Fruit fly (Drosophila melanogaster): ENCODE data around the gene CG13733.
A peak's percentile ranks its signal among the peaks of the same experiment; 100 is the strongest.

CG13733 gene

dm6 chr3L:17496012-17496411 is 17.3 kb upstream of the CG13733 start:
- TF ChIP-seq EcR (GFP tag; optimal IDR thresholded peaks at IDR 0.05) (no peak), usp (GFP tag; optimal IDR thresholded peaks at IDR 0.05) (no peak), CG8478 (optimal IDR thresholded peaks at IDR 0.05) (no peak), pan (optimal IDR thresholded peaks at IDR 0.05) (no peak), Dll (optimal IDR thresholded peaks at IDR 0.05) (no peak), psq (optimal IDR thresholded peaks at IDR 0.05) (no peak)

- TF ChIP-seq Dll (optimal IDR thresholded peaks at IDR 0.05) = peak; percentile 19
- no peak for TF ChIP-seq pan (optimal IDR thresholded peaks at IDR 0.05)
- no peak for TF ChIP-seq psq (optimal IDR thresholded peaks at IDR 0.05)
- no peak for TF ChIP-seq usp (GFP tag; optimal IDR thresholded peaks at IDR 0.05)
- peak; percentile 56 to 81 for TF ChIP-seq EcR (GFP tag; optimal IDR thresholded peaks at IDR 0.05)
Observed at dm6 chr3L:17495266-17495961, 16.7 kb upstream of the CG13733 start.

dm6 chr3L:17494541-17494940 is 15.8 kb upstream of the CG13733 start, which contains the start of gene edin:
TSS of gene edin (plus strand) at chr3L:17494880.
- TF ChIP-seq Dll (optimal IDR thresholded peaks at IDR 0.05) = no peak

dm6 chr3L:17493807-17494404 is 15.2 kb upstream of the CG13733 start:
- TF ChIP-seq CG8478 (optimal IDR thresholded peaks at IDR 0.05) = no peak
- no peak for TF ChIP-seq pan (optimal IDR thresholded peaks at IDR 0.05)

- TF ChIP-seq Dll (optimal IDR thresholded peaks at IDR 0.05) (no peak), usp (GFP tag; optimal IDR thresholded peaks at IDR 0.05) (no peak)
Observed at dm6 chr3L:17493256-17493655, 14.5 kb upstream of the CG13733 start.

dm6 chr3L:17491646-17492045 is 12.9 kb upstream of the CG13733 start:
- TF ChIP-seq psq (optimal IDR thresholded peaks at IDR 0.05) (no peak), usp (GFP tag; optimal IDR thresholded peaks at IDR 0.05) (no peak), pan (optimal IDR thresholded peaks at IDR 0.05) (no peak), CG8478 (optimal IDR thresholded peaks at IDR 0.05) (no peak), Dll (optimal IDR thresholded peaks at IDR 0.05) (no peak), EcR (GFP tag; optimal IDR thresholded peaks at IDR 0.05) (no peak)

dm6 chr3L:17488622-17489391 is 10.1 kb upstream of the CG13733 start:
- TF ChIP-seq pan (optimal IDR thresholded peaks at IDR 0.05) = no peak
- TF ChIP-seq psq (optimal IDR thresholded peaks at IDR 0.05) = no peak
- TF ChIP-seq EcR (GFP tag; optimal IDR thresholded peaks at IDR 0.05) = no peak
- TF ChIP-seq usp (GFP tag; optimal IDR thresholded peaks at IDR 0.05) = no peak
- no peak for TF ChIP-seq Dll (optimal IDR thresholded peaks at IDR 0.05)
- no peak for TF ChIP-seq CG8478 (optimal IDR thresholded peaks at IDR 0.05)

- TF ChIP-seq Dll (optimal IDR thresholded peaks at IDR 0.05) = peak; percentile 30
- TF ChIP-seq pan (optimal IDR thresholded peaks at IDR 0.05) = no peak
- peak; percentile 16 for TF ChIP-seq CG8478 (optimal IDR thresholded peaks at IDR 0.05)
Observed at dm6 chr3L:17486794-17487726, 8.3 kb upstream of the CG13733 start, which contains the start of gene Oatp74D. TSS of gene Oatp74D (plus strand) at chr3L:17487118.

- TF ChIP-seq Dll (optimal IDR thresholded peaks at IDR 0.05) = no peak
- no peak for TF ChIP-seq usp (GFP tag; optimal IDR thresholded peaks at IDR 0.05)
- TF ChIP-seq CG8478 (optimal IDR thresholded peaks at IDR 0.05) = no peak
- TF ChIP-seq pan (optimal IDR thresholded peaks at IDR 0.05) = no peak
- no peak for TF ChIP-seq psq (optimal IDR thresholded peaks at IDR 0.05)
Observed at dm6 chr3L:17486130-17486529, 7.4 kb upstream of the CG13733 start, which contains the start of gene CG6333. TSS of gene CG6333 (minus strand) at chr3L:17486230.

dm6 chr3L:17485280-17485792 is 6.6 kb upstream of the CG13733 start:
- no peak for TF ChIP-seq EcR (GFP tag; optimal IDR thresholded peaks at IDR 0.05)
- TF ChIP-seq Dll (optimal IDR thresholded peaks at IDR 0.05) = no peak
- no peak for TF ChIP-seq usp (GFP tag; optimal IDR thresholded peaks at IDR 0.05)
- no peak for TF ChIP-seq psq (optimal IDR thresholded peaks at IDR 0.05)
- no peak for TF ChIP-seq CG8478 (optimal IDR thresholded peaks at IDR 0.05)
- no peak for TF ChIP-seq pan (optimal IDR thresholded peaks at IDR 0.05)

dm6 chr3L:17476496-17476895 is 2.2 kb downstream of the CG13733 start:
- TF ChIP-seq EcR (GFP tag; optimal IDR thresholded peaks at IDR 0.05) = no peak
- TF ChIP-seq psq (optimal IDR thresholded peaks at IDR 0.05) = no peak
- no peak for TF ChIP-seq usp (GFP tag; optimal IDR thresholded peaks at IDR 0.05)
- TF ChIP-seq pan (optimal IDR thresholded peaks at IDR 0.05) = no peak
- TF ChIP-seq Dll (optimal IDR thresholded peaks at IDR 0.05) = no peak
- TF ChIP-seq CG8478 (optimal IDR thresholded peaks at IDR 0.05) = no peak
